Worm (Caenorhabditis elegans) whole organism, young adult: ENCODE data around the gene K11H12.9.

Source experiments
- F52B5.7 ChIP-seq: sonication (generic microtip); optimal IDR thresholded peaks from 2 replicates; lab custom pipeline; 2016; ENCODE audit warnings: mild to moderate bottlenecking, missing genetic modification characterization, missing compliant biosample characterization
- lag-1 ChIP-seq: fragments of 200-800 bp; sonication (Bioruptor generic); IDR thresholded peaks from 2 replicates; pipeline ENCODE4 v1.3.6; 2022; ENCODE audit warnings: missing genetic modification reagents, missing genetic modification characterization, missing compliant biosample characterization
- rcor-1 ChIP-seq: fragments of 200-800 bp; sonication (Bioruptor generic); IDR thresholded peaks from 2 replicates; pipeline ENCODE4 v1.3.6; 2022; ENCODE audit warnings: missing genetic modification reagents, missing genetic modification characterization, missing compliant biosample characterization
- unc-62 ChIP-seq: fragments of 150-350 bp; optimal IDR thresholded peaks from 2 replicates; lab custom pipeline; 2014; ENCODE audit warnings: missing biosample characterization, missing genetic modification reagents, missing genetic modification characterization

DNA sequence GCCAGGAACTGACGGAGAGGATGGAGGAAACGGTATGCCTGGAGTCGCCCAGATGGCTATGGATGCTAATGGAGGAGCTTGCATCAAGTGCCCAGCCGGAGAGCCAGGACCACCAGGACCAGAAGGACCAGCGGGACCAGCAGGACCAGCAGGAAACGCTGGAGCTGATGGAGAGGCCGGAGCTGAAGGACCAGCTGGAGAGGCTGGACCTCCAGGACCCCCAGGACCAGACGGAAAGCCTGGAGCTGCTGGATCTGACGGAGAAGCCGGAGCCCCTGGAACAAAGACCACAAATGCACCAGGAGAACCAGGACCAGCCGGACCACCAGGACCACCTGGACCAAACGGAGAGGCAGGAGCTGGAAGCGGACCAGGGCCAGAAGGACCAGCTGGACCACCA lies 44.6 kb upstream of the K11H12.9 start:
- no peak for TF ChIP-seq unc-62 (GFP tag; lab: Kevin White, UChicago)
- no peak for TF ChIP-seq lag-1 (GFP tag; lab: Robert Waterston, UW)
- no peak for TF ChIP-seq rcor-1 (GFP tag; lab: Robert Waterston, UW)
- TF ChIP-seq F52B5.7 (tag; lab: Kevin White, UChicago) = no peak
